ENCODE assay signal across 1 fruit fly cellular context in the genomic region with DNA sequence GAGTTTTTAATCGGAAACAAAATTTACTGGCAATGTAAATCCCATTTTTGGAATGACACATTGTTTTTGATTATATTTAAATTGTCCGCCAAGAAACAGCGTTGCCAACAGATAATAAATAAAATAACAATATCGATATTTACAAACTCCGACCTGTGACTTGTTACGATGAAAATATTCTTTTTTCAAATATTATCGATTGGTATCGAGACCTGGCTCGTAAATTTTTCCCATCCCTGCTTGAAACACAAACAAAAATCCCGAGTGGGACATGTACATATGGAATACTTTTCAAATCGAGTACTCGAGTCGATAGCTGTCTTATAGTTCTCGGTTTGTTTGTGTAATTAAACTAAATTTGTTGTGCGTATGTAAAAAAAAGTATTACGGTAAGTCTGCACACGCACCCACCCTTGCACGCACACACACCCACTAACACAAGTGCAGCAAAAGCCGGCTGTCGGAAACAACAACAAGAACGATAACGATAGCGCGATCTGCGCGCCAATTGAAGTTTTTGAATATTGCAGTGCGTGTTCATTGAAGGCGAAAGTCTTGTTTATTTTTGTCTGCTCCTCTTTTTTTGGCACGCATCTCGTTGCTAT.
A peak's percentile ranks its signal among the peaks of the same experiment; 100 is the strongest.
TF ChIP-seq lines count a peak whose summit lies in the region.

A gene (plus strand): TSS at position 232 of the 605 bp plus-strand sequence.

TF ChIP-seq in whole organism, embryonic, 481 proteins besides CTCF, POLR2A, EP300 and RAD21 (continued from another document and continues in another):
- no peak for TF ChIP-seq kay (GFP tag; optimal IDR thresholded peaks at IDR 0.05; lab: Kevin White, UChicago)
- TF ChIP-seq gcm (GFP tag; optimal IDR thresholded peaks at IDR 0.05; lab: Kevin White, UChicago) = no peak
- no peak for TF ChIP-seq ab (GFP tag; optimal IDR thresholded peaks at IDR 0.05; lab: Kevin White, UChicago)
- TF ChIP-seq Mrtf (GFP tag; IDR thresholded peaks at IDR 0.05; lab: Robert Waterston, UW) = no peak
- TF ChIP-seq MTF-1 (GFP tag; optimal IDR thresholded peaks at IDR 0.05; lab: Kevin White, UChicago; ENCODE audit: borderline replicate concordance) = peak; percentile 65
- no peak for TF ChIP-seq CG4854 (GFP tag; optimal IDR thresholded peaks at IDR 0.05; lab: Kevin White, UChicago)
- TF ChIP-seq Lim3 (GFP tag; IDR thresholded peaks at IDR 0.05; lab: Robert Waterston, UW) = no peak
- TF ChIP-seq BEAF-32 (GFP tag; optimal IDR thresholded peaks at IDR 0.05; lab: Kevin White, UChicago) = peak; percentile 95
- no peak for TF ChIP-seq h (optimal IDR thresholded peaks at IDR 0.05; lab: Kevin White, UChicago)
- peak; percentile 11 for TF ChIP-seq nerfin-1 (tag; optimal IDR thresholded peaks at IDR 0.05; lab: Kevin White, UChicago)
- no peak for TF ChIP-seq CG6254 (GFP tag; optimal IDR thresholded peaks at IDR 0.05; lab: Kevin White, UChicago)
- peak; percentile 17 for TF ChIP-seq lilli (GFP tag; optimal IDR thresholded peaks at IDR 0.05; lab: Kevin White, UChicago)
- peak; percentile 94 for TF ChIP-seq cg (GFP tag; optimal IDR thresholded peaks at IDR 0.05; lab: Kevin White, UChicago)
- no peak for TF ChIP-seq CG2202 (tag; optimal IDR thresholded peaks at IDR 0.05; lab: Kevin White, UChicago)
- peak; percentile 31 for TF ChIP-seq MESR4 (GFP tag; optimal IDR thresholded peaks at IDR 0.05; lab: Kevin White, UChicago)
- no peak for TF ChIP-seq pb (GFP tag; optimal IDR thresholded peaks at IDR 0.05; lab: Kevin White, UChicago)
- no peak for TF ChIP-seq CG13296 (GFP tag; optimal IDR thresholded peaks at IDR 0.05; lab: Kevin White, UChicago)
- TF ChIP-seq pzg (GFP tag; optimal IDR thresholded peaks at IDR 0.05; lab: Kevin White, UChicago) = peak; percentile 81
- TF ChIP-seq B-H1 (GFP tag; IDR thresholded peaks at IDR 0.05; lab: Robert Waterston, UW) = no peak
- peak; percentile 22 for TF ChIP-seq CG13624 (GFP tag; optimal IDR thresholded peaks at IDR 0.05; lab: Kevin White, UChicago)
- no peak for TF ChIP-seq CG3163 (GFP tag; optimal IDR thresholded peaks at IDR 0.05; lab: Kevin White, UChicago)
- TF ChIP-seq Hr78 (GFP tag; optimal IDR thresholded peaks at IDR 0.05; lab: Kevin White, UChicago) = no peak
- TF ChIP-seq pum (GFP tag; optimal IDR thresholded peaks at IDR 0.05; lab: Kevin White, UChicago) = no peak
- no peak for TF ChIP-seq CG5245 (GFP tag; optimal IDR thresholded peaks at IDR 0.05; lab: Kevin White, UChicago)
- peak; percentile 25 for TF ChIP-seq CG2120 (GFP tag; optimal IDR thresholded peaks at IDR 0.05; lab: Kevin White, UChicago)
- TF ChIP-seq Dref (GFP tag; IDR thresholded peaks at IDR 0.05; lab: Robert Waterston, UW) = peak; percentile 94
- no peak for TF ChIP-seq sob (GFP tag; IDR thresholded peaks at IDR 0.05; lab: Robert Waterston, UW)
- TF ChIP-seq nerfin-2 (GFP tag; IDR thresholded peaks at IDR 0.05; lab: Robert Waterston, UW; ENCODE audit: partially characterized antibody) = peak; percentile 95
- peak; percentile 88 for TF ChIP-seq unc-4 (GFP tag; IDR thresholded peaks at IDR 0.05; lab: Robert Waterston, UW; ENCODE audit: partially characterized antibody)
- TF ChIP-seq CG10321 (GFP tag; IDR thresholded peaks at IDR 0.05; lab: Robert Waterston, UW) = no peak
- TF ChIP-seq CG9797 (GFP tag; optimal IDR thresholded peaks at IDR 0.05; lab: Kevin White, UChicago) = peak; percentile 34
- no peak for TF ChIP-seq CG11398 (GFP tag; optimal IDR thresholded peaks at IDR 0.05; lab: Kevin White, UChicago)
- no peak for TF ChIP-seq CG17912 (GFP tag; optimal IDR thresholded peaks at IDR 0.05; lab: Kevin White, UChicago)
- no peak for TF ChIP-seq CG32767 (GFP tag; IDR thresholded peaks at IDR 0.05; lab: Robert Waterston, UW)
- peak; percentile 92 for TF ChIP-seq vnd (GFP tag; IDR thresholded peaks at IDR 0.05; lab: Robert Waterston, UW; ENCODE audit: partially characterized antibody)
- peak; percentile 48 for TF ChIP-seq CG10267 (tag; optimal IDR thresholded peaks at IDR 0.05; lab: Kevin White, UChicago)
- peak; percentile 94 for TF ChIP-seq knrl (GFP tag; IDR thresholded peaks at IDR 0.05; lab: Robert Waterston, UW; ENCODE audit: partially characterized antibody)
- TF ChIP-seq Rx (GFP tag; IDR thresholded peaks at IDR 0.05; lab: Robert Waterston, UW) = no peak
- peak; percentile 19 for TF ChIP-seq gfzf (GFP tag; optimal IDR thresholded peaks at IDR 0.05; lab: Kevin White, UChicago)
- peak; percentile 95 for TF ChIP-seq Bgb (GFP tag; IDR thresholded peaks at IDR 0.05; lab: Robert Waterston, UW; ENCODE audit: partially characterized antibody)
- TF ChIP-seq CG12104 (GFP tag; optimal IDR thresholded peaks at IDR 0.05; lab: Kevin White, UChicago) = no peak
- TF ChIP-seq ken (GFP tag; IDR thresholded peaks at IDR 0.05; lab: Robert Waterston, UW) = no peak
- peak; percentile 44; the same call in 1 of the 2 replicates for TF ChIP-seq CG9932 (GFP tag; IDR thresholded peaks at IDR 0.05; lab: Robert Waterston, UW)
- TF ChIP-seq NK7.1 (GFP tag; optimal IDR thresholded peaks at IDR 0.05; lab: Kevin White, UChicago) = no peak
- no peak for TF ChIP-seq dmrt11E (tag; optimal IDR thresholded peaks at IDR 0.05; lab: Kevin White, UChicago)
- TF ChIP-seq HLH54F (GFP tag; optimal IDR thresholded peaks at IDR 0.05; lab: Kevin White, UChicago) = no peak
- TF ChIP-seq CG18619 (GFP tag; optimal IDR thresholded peaks at IDR 0.05; lab: Kevin White, UChicago) = no peak
- peak; percentile 80 for TF ChIP-seq inv (GFP tag; IDR thresholded peaks at IDR 0.05; lab: Robert Waterston, UW; ENCODE audit: partially characterized antibody)
- TF ChIP-seq bab2 (GFP tag; optimal IDR thresholded peaks at IDR 0.05; lab: Kevin White, UChicago) = no peak
- peak; percentile 74 for TF ChIP-seq hbn (GFP tag; IDR thresholded peaks at IDR 0.05; lab: Robert Waterston, UW; ENCODE audit: partially characterized antibody)
- peak; percentile 92 for TF ChIP-seq CG13287 (GFP tag; IDR thresholded peaks at IDR 0.05; lab: Robert Waterston, UW; ENCODE audit: partially characterized antibody)
- TF ChIP-seq sima (GFP tag; optimal IDR thresholded peaks at IDR 0.05; lab: Kevin White, UChicago) = no peak
- no peak for TF ChIP-seq zf30C (GFP tag; optimal IDR thresholded peaks at IDR 0.05; lab: Kevin White, UChicago)
- TF ChIP-seq CG14667 (GFP tag; IDR thresholded peaks at IDR 0.05; lab: Robert Waterston, UW) = no peak
- no peak for TF ChIP-seq lbe (GFP tag; optimal IDR thresholded peaks at IDR 0.05; lab: Kevin White, UChicago)
- peak; percentile 92 for TF ChIP-seq HLH4C (GFP tag; IDR thresholded peaks at IDR 0.05; lab: Robert Waterston, UW; ENCODE audit: partially characterized antibody)
- peak; percentile 13 for TF ChIP-seq Max (GFP tag; optimal IDR thresholded peaks at IDR 0.05; lab: Kevin White, UChicago)
- peak; percentile 83; the same call in 2 of the 3 replicates for TF ChIP-seq CG34422 (GFP tag; IDR thresholded peaks at IDR 0.05; lab: Robert Waterston, UW)
- TF ChIP-seq Kr (GFP tag; optimal IDR thresholded peaks at IDR 0.05; lab: Kevin White, UChicago) = no peak
- TF ChIP-seq CG3995 (GFP tag; optimal IDR thresholded peaks at IDR 0.05; lab: Kevin White, UChicago) = peak; percentile 98
- peak; percentile 58; the same call in 1 of the 4 replicates for TF ChIP-seq chinmo (GFP tag; IDR thresholded peaks at IDR 0.05; lab: Robert Waterston, UW; ENCODE audit: partially characterized antibody)
- peak; percentile 75 for TF ChIP-seq Med (GFP tag; lab: Kevin White, UChicago)
- TF ChIP-seq klu (GFP tag; IDR thresholded peaks at IDR 0.05; lab: Robert Waterston, UW) = no peak
- no peak for TF ChIP-seq CG10565 (GFP tag; optimal IDR thresholded peaks at IDR 0.05; lab: Kevin White, UChicago)
- no peak for TF ChIP-seq CG17359 (tag; optimal IDR thresholded peaks at IDR 0.05; lab: Kevin White, UChicago)
- TF ChIP-seq HmgZ (tag; optimal IDR thresholded peaks at IDR 0.05; lab: Kevin White, UChicago) = peak; percentile 15
- TF ChIP-seq CG11695 (GFP tag; IDR thresholded peaks at IDR 0.05; lab: Robert Waterston, UW) = no peak
- TF ChIP-seq croc (GFP tag; conservative IDR thresholded peaks at IDR 0.05; lab: Robert Waterston, UW) = no peak
- peak; percentile 37; the same call in 1 of the 2 replicates for TF ChIP-seq Xrp1 (GFP tag; IDR thresholded peaks at IDR 0.05; lab: Robert Waterston, UW)
- TF ChIP-seq Camta (GFP tag; optimal IDR thresholded peaks at IDR 0.05; lab: Kevin White, UChicago) = no peak
- no peak for TF ChIP-seq Sox100B (GFP tag; optimal IDR thresholded peaks at IDR 0.05; lab: Kevin White, UChicago)
- TF ChIP-seq CG31441 (GFP tag; IDR thresholded peaks at IDR 0.05; lab: Robert Waterston, UW) = peak; percentile 57
- TF ChIP-seq CG12071 (GFP tag; optimal IDR thresholded peaks at IDR 0.05; lab: Kevin White, UChicago) = no peak
- peak; percentile 62 for TF ChIP-seq Aef1 (GFP tag; IDR thresholded peaks at IDR 0.05; lab: Robert Waterston, UW)
- TF ChIP-seq PHDP (tag; optimal IDR thresholded peaks at IDR 0.05; lab: Kevin White, UChicago) = no peak
- TF ChIP-seq CG2199 (GFP tag; IDR thresholded peaks at IDR 0.05; lab: Robert Waterston, UW) = no peak
- no peak for TF ChIP-seq Vsx1 (GFP tag; optimal IDR thresholded peaks at IDR 0.05; lab: Kevin White, UChicago)
- TF ChIP-seq MBD-R2 (GFP tag; IDR thresholded peaks at IDR 0.05; lab: Robert Waterston, UW) = peak; percentile 41; the same call in 1 of the 2 replicates
- peak; percentile 27 for TF ChIP-seq CG8478 (optimal IDR thresholded peaks at IDR 0.05; lab: Kevin White, UChicago)
- no peak for TF ChIP-seq jing (GFP tag; optimal IDR thresholded peaks at IDR 0.05; lab: Kevin White, UChicago)
- TF ChIP-seq lola (GFP tag; optimal IDR thresholded peaks at IDR 0.05; lab: Kevin White, UChicago) = no peak
- peak; percentile 36 for TF ChIP-seq phol (tag; optimal IDR thresholded peaks at IDR 0.05; lab: Kevin White, UChicago)
- no peak for TF ChIP-seq NC2α (GFP tag; optimal IDR thresholded peaks at IDR 0.05; lab: Kevin White, UChicago)
- peak; percentile 75 for TF ChIP-seq Ets65A (GFP tag; lab: Kevin White, UChicago)
- TF ChIP-seq Ptx1 (GFP tag; IDR thresholded peaks at IDR 0.05; lab: Robert Waterston, UW) = no peak
- TF ChIP-seq CG6791 (GFP tag; IDR thresholded peaks at IDR 0.05; lab: Robert Waterston, UW; ENCODE audit: partially characterized antibody) = peak; percentile 87
- peak; percentile 6 for TF ChIP-seq Hsf (GFP tag; optimal IDR thresholded peaks at IDR 0.05; lab: Kevin White, UChicago)
- TF ChIP-seq chm (GFP tag; IDR thresholded peaks at IDR 0.05; lab: Robert Waterston, UW) = no peak
- no peak for TF ChIP-seq Six4 (GFP tag; optimal IDR thresholded peaks at IDR 0.05; lab: Kevin White, UChicago)
- TF ChIP-seq pho (GFP tag; optimal IDR thresholded peaks at IDR 0.05; lab: Kevin White, UChicago) = no peak
- TF ChIP-seq en (GFP tag; optimal IDR thresholded peaks at IDR 0.05; lab: Kevin White, UChicago) = no peak
- no peak for TF ChIP-seq esg (GFP tag; conservative IDR thresholded peaks at IDR 0.05; lab: Robert Waterston, UW)
- TF ChIP-seq CG2712 (tag; optimal IDR thresholded peaks at IDR 0.05; lab: Kevin White, UChicago) = peak; percentile 15
- TF ChIP-seq CG11247 (GFP tag; IDR thresholded peaks at IDR 0.05; lab: Robert Waterston, UW) = no peak
- TF ChIP-seq CG17186 (GFP tag; optimal IDR thresholded peaks at IDR 0.05; lab: Kevin White, UChicago) = peak; percentile 6
- no peak for TF ChIP-seq chif (GFP tag; optimal IDR thresholded peaks at IDR 0.05; lab: Kevin White, UChicago)
- no peak for TF ChIP-seq Dbx (GFP tag; IDR thresholded peaks at IDR 0.05; lab: Robert Waterston, UW)
- TF ChIP-seq zen2 (GFP tag; IDR thresholded peaks at IDR 0.05; lab: Robert Waterston, UW; ENCODE audit: partially characterized antibody) = peak; percentile 81
- no peak for TF ChIP-seq CG3407 (GFP tag; optimal IDR thresholded peaks at IDR 0.05; lab: Kevin White, UChicago)
- TF ChIP-seq CG13894 (tag; optimal IDR thresholded peaks at IDR 0.05; lab: Kevin White, UChicago) = no peak
- no peak for TF ChIP-seq Deaf1 (tag; optimal IDR thresholded peaks at IDR 0.05; lab: Kevin White, UChicago)
- peak in 1 of 2 experiments; percentile 7 for TF ChIP-seq dpn (GFP tag; optimal IDR thresholded peaks at IDR 0.05; lab: Kevin White, UChicago)
- TF ChIP-seq CG14050 (GFP tag; IDR thresholded peaks at IDR 0.05; lab: Robert Waterston, UW) = no peak
- peak; percentile 90 for TF ChIP-seq Dll (GFP tag; IDR thresholded peaks at IDR 0.05; lab: Robert Waterston, UW; ENCODE audit: partially characterized antibody)
- TF ChIP-seq E2f1 (GFP tag; IDR thresholded peaks at IDR 0.05; lab: Robert Waterston, UW) = no peak
- peak; percentile 58 for TF ChIP-seq CG1603 (tag; optimal IDR thresholded peaks at IDR 0.05; lab: Kevin White, UChicago)
- no peak for TF ChIP-seq GATAe (GFP tag; conservative IDR thresholded peaks at IDR 0.05; lab: Robert Waterston, UW)
- TF ChIP-seq Dip3 (GFP tag; optimal IDR thresholded peaks at IDR 0.05; lab: Kevin White, UChicago) = no peak
- peak; percentile 24 for TF ChIP-seq her (GFP tag; optimal IDR thresholded peaks at IDR 0.05; lab: Kevin White, UChicago)
- peak; percentile 92 for TF ChIP-seq CG16813 (GFP tag; IDR thresholded peaks at IDR 0.05; lab: Robert Waterston, UW; ENCODE audit: partially characterized antibody)
- peak in 1 of 3 experiments; percentile 53 for TF ChIP-seq Stat92E (GFP tag; optimal IDR thresholded peaks at IDR 0.05; lab: Kevin White, UChicago)
- TF ChIP-seq tna (GFP tag; IDR thresholded peaks at IDR 0.05; lab: Robert Waterston, UW; ENCODE audit: partially characterized antibody) = peak; percentile 88
- peak; percentile 58 for TF ChIP-seq Ets97D (GFP tag; optimal IDR thresholded peaks at IDR 0.05; lab: Kevin White, UChicago)
- peak; percentile 95 for TF ChIP-seq Dp (GFP tag; optimal IDR thresholded peaks at IDR 0.05; lab: Kevin White, UChicago)
- TF ChIP-seq Oaz (GFP tag; IDR thresholded peaks at IDR 0.05; lab: Robert Waterston, UW) = no peak
- no peak for TF ChIP-seq Chrac-16 (GFP tag; optimal IDR thresholded peaks at IDR 0.05; lab: Kevin White, UChicago)
- no peak for TF ChIP-seq ems (GFP tag; optimal IDR thresholded peaks at IDR 0.05; lab: Kevin White, UChicago)
- TF ChIP-seq lmd (GFP tag; IDR thresholded peaks at IDR 0.05; lab: Robert Waterston, UW) = no peak
- TF ChIP-seq Doc3 (GFP tag; IDR thresholded peaks at IDR 0.05; lab: Robert Waterston, UW; ENCODE audit: partially characterized antibody) = peak; percentile 78
- TF ChIP-seq CG42726 (GFP tag; IDR thresholded peaks at IDR 0.05; lab: Robert Waterston, UW; ENCODE audit: partially characterized antibody) = peak; percentile 92
- no peak for TF ChIP-seq Hey (tag; optimal IDR thresholded peaks at IDR 0.05; lab: Kevin White, UChicago)
- TF ChIP-seq Myb (GFP tag; optimal IDR thresholded peaks at IDR 0.05; lab: Kevin White, UChicago) = peak; percentile 23
- no peak for TF ChIP-seq Dek (tag; optimal IDR thresholded peaks at IDR 0.05; lab: Kevin White, UChicago)
- TF ChIP-seq CG9727 (GFP tag; optimal IDR thresholded peaks at IDR 0.05; lab: Kevin White, UChicago) = no peak
- TF ChIP-seq CHES-1-like (GFP tag; optimal IDR thresholded peaks at IDR 0.05; lab: Kevin White, UChicago) = peak; percentile 39
